Fruit fly (Drosophila melanogaster) whole organism, prepupa: ENCODE data around the gene CG13239.

Source experiments
- CG6854 ChIP-seq: fragments of 200-800 bp; sonication (Bioruptor generic); optimal IDR thresholded peaks from 2 replicates; lab custom pipeline; 2017; ENCODE audit warnings: missing biosample characterization, mild to moderate bottlenecking, missing genetic modification characterization
- OdsH ChIP-seq: fragments of 200-800 bp; sonication (Bioruptor generic); optimal IDR thresholded peaks from 3 replicates; lab custom pipeline; 2016; ENCODE audit warnings: missing biosample characterization, missing genetic modification characterization

- TF ChIP-seq OdsH (GFP tag; lab: Kevin White, UChicago), result no peak
- TF ChIP-seq CG6854 (GFP tag; lab: Kevin White, UChicago), result no peak
Measured at dm6 chr3L:22891009-22891408, 30.4 kb downstream of the CG13239 start.
